Worm (Caenorhabditis elegans): ENCODE measurements around the gene Y38E10A.24.
A peak's percentile ranks its signal among the peaks of the same experiment; 100 is the strongest.

Y38E10A.24 gene

ce11 chrII:12678867-12679134, at the start of gene Y38E10A.24:
Gene Y38E10A.24 (plus strand): TSS chrII:12679035.
- TF ChIP-seq pha-4 (tag; optimal IDR thresholded peaks at IDR 0.05): no peak
- TF ChIP-seq nhr-237 (tag; optimal IDR thresholded peaks at IDR 0.05): no peak
- no peak for TF ChIP-seq nhr-11 (tag; optimal IDR thresholded peaks at IDR 0.05)
- no peak for TF ChIP-seq fkh-2 (tag; optimal IDR thresholded peaks at IDR 0.05)
- no peak for TF ChIP-seq nhr-28 (tag; optimal IDR thresholded peaks at IDR 0.05)
- TF ChIP-seq lin-15B (tag; optimal IDR thresholded peaks at IDR 0.05): no peak
- no peak for TF ChIP-seq jun-1 (tag; optimal IDR thresholded peaks at IDR 0.05)

ce11 chrII:12629387-12629786, 49.4 kb upstream of the Y38E10A.24 start, which contains the start of gene Y38E10A.28:
Gene Y38E10A.28 (plus strand): TSS chrII:12629687.
- no peak for TF ChIP-seq elt-3 (tag; optimal IDR thresholded peaks at IDR 0.05)
- no peak for TF ChIP-seq unc-39 (tag; optimal IDR thresholded peaks at IDR 0.05)
- no peak for TF ChIP-seq zag-1 (tag; optimal IDR thresholded peaks at IDR 0.05)
- no peak for TF ChIP-seq nhr-11 (tag; optimal IDR thresholded peaks at IDR 0.05)
- TF ChIP-seq elt-2 (tag; optimal IDR thresholded peaks at IDR 0.05): no peak
- TF ChIP-seq lsy-12 (tag; optimal IDR thresholded peaks at IDR 0.05): no peak
- no peak for TF ChIP-seq pqm-1 (tag; optimal IDR thresholded peaks at IDR 0.05)
- TF ChIP-seq nhr-23 (tag; optimal IDR thresholded peaks at IDR 0.05): no peak
- TF ChIP-seq ama-1 (optimal IDR thresholded peaks at IDR 0.05): no peak
- no peak for TF ChIP-seq elt-1 (tag; optimal IDR thresholded peaks at IDR 0.05)
- no peak for TF ChIP-seq ztf-11 (tag; optimal IDR thresholded peaks at IDR 0.05)
- no peak for TF ChIP-seq egl-27 (tag; optimal IDR thresholded peaks at IDR 0.05)
- TF ChIP-seq nhr-77 (tag; optimal IDR thresholded peaks at IDR 0.05): no peak
- no peak for TF ChIP-seq nhr-237 (tag; optimal IDR thresholded peaks at IDR 0.05)
- TF ChIP-seq nhr-28 (tag; optimal IDR thresholded peaks at IDR 0.05): no peak
- TF ChIP-seq tbx-2 (tag; optimal IDR thresholded peaks at IDR 0.05): no peak

DNA sequence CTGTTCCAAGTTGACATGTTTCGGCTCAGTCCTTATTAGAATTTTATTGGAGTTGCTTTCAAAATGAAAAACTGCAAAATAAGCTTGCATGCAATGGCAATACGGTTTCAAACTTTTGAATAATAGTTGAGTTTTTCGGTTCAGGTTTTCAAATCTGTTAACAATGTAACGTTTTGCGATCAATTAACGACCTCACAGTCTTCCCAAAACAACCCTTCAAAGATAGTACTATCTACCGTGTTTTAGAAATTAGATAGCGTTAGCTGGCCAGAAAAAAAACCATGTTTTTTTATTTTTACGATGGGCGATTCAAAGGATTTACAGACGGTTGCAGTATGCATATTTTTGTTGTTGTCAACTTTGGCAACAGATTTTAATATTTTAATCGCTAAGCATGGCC, 47.9 kb upstream of the Y38E10A.24 start, which contains the start of gene Y38E10A.34:
TSS of gene Y38E10A.34 (plus strand) at position 301 of the 400 bp plus-strand sequence.
- no peak for TF ChIP-seq nhr-237 (tag; optimal IDR thresholded peaks at IDR 0.05)
- TF ChIP-seq lin-15B (tag; optimal IDR thresholded peaks at IDR 0.05): no peak
- TF ChIP-seq ceh-16 (tag; optimal IDR thresholded peaks at IDR 0.05): no peak
- no peak for TF ChIP-seq ztf-11 (tag; optimal IDR thresholded peaks at IDR 0.05)
- TF ChIP-seq R02D3.7 (tag; optimal IDR thresholded peaks at IDR 0.05): no peak
- no peak for TF ChIP-seq sea-2 (GFP tag; optimal IDR thresholded peaks at IDR 0.05)
- no peak for TF ChIP-seq mml-1 (tag; optimal IDR thresholded peaks at IDR 0.05)
- no peak for TF ChIP-seq skn-1 (tag; optimal IDR thresholded peaks at IDR 0.05)
- TF ChIP-seq nhr-23 (tag; optimal IDR thresholded peaks at IDR 0.05): no peak
- TF ChIP-seq elt-2 (tag; optimal IDR thresholded peaks at IDR 0.05): no peak
- no peak for TF ChIP-seq ama-1 (optimal IDR thresholded peaks at IDR 0.05)
- TF ChIP-seq ceh-82 (tag; optimal IDR thresholded peaks at IDR 0.05): no peak
- no peak for TF ChIP-seq nhr-11 (tag; optimal IDR thresholded peaks at IDR 0.05)
- TF ChIP-seq hmg-11 (tag; optimal IDR thresholded peaks at IDR 0.05): no peak
- TF ChIP-seq ceh-9 (tag; optimal IDR thresholded peaks at IDR 0.05): no peak
- no peak for TF ChIP-seq nhr-43 (tag; optimal IDR thresholded peaks at IDR 0.05; ENCODE audit: poor library complexity, severe bottlenecking)
- TF ChIP-seq mdl-1 (tag; optimal IDR thresholded peaks at IDR 0.05): no peak
- TF ChIP-seq nhr-25 (tag; optimal IDR thresholded peaks at IDR 0.05): no peak

DNA sequence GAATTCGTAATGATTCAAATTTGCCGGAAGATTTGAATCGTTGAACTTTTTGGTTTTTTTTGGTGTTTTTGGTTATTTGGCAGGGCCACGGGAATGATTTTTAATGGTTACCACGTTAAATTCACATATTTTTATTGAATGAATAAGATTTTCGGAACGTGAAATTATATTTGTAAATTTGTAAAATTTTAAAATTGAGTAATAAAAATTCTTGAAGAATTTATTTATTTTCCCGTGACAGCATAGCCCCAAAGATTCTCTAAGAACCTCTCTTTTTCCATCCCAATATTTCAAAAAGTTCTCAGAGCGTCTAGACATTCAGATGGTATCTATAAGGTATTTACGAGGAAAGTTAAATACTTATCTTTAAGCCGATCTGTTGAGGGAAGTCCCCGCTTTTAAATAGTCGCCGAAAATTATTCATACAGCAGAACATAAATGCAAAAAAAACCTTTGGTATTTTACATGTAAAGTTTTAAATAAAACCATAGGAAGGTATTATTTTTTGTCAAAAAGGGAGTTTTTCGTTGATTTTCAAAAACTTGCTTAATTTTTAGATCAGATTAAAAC, 44.0 kb upstream of the Y38E10A.24 start, which contains the start of gene Y38E10A.17:
TSS of gene Y38E10A.17 (minus strand) at position 51 of the 570 bp plus-strand sequence.
- no peak for TF ChIP-seq snpc-4 (tag; optimal IDR thresholded peaks at IDR 0.05)
- no peak for TF ChIP-seq eor-1 (tag; optimal IDR thresholded peaks at IDR 0.05)
- TF ChIP-seq sea-2 (GFP tag; optimal IDR thresholded peaks at IDR 0.05): no peak
- no peak for TF ChIP-seq fkh-2 (tag; optimal IDR thresholded peaks at IDR 0.05)
- no peak for TF ChIP-seq lin-39 (tag; optimal IDR thresholded peaks at IDR 0.05)
- TF ChIP-seq elt-1 (tag; optimal IDR thresholded peaks at IDR 0.05): peak; percentile 68
- TF ChIP-seq lsy-12 (tag; optimal IDR thresholded peaks at IDR 0.05): no peak
- TF ChIP-seq zag-1 (tag; optimal IDR thresholded peaks at IDR 0.05): no peak
- TF ChIP-seq daf-12 (tag; optimal IDR thresholded peaks at IDR 0.05): no peak

DNA sequence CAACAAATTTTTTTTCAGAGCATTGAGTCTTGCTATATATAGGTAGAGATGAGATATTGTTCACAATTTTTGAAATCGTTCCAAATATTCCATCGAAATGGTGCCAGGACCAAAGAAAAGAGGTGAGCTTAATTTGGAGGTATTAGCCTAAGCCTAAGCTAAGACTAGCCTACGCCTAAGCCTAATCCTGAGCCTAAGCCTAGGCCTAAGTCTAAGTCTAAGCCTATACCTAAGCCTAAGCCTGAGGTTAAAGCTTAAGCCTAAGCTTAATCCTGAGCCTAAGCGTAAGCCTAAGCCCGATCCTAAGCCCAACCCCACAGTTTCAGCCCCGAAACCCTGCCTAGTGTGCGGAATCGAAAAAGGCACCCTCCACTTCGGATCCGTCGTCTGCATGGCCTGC, 42.2 kb upstream of the Y38E10A.24 start, which contains the start of gene nhr-234:
TSS of gene nhr-234 (plus strand) at position 77 of the 400 bp plus-strand sequence.
- TF ChIP-seq pqm-1 (tag; optimal IDR thresholded peaks at IDR 0.05): no peak
- no peak for TF ChIP-seq elt-1 (tag; optimal IDR thresholded peaks at IDR 0.05)
- no peak for TF ChIP-seq mml-1 (tag; optimal IDR thresholded peaks at IDR 0.05)
- TF ChIP-seq nhr-76 (tag; optimal IDR thresholded peaks at IDR 0.05): no peak
- no peak for TF ChIP-seq unc-39 (tag; optimal IDR thresholded peaks at IDR 0.05)
- TF ChIP-seq eor-1 (tag; optimal IDR thresholded peaks at IDR 0.05): no peak
- TF ChIP-seq daf-12 (tag; optimal IDR thresholded peaks at IDR 0.05): no peak
- TF ChIP-seq lsy-12 (tag; optimal IDR thresholded peaks at IDR 0.05): no peak
- no peak for TF ChIP-seq jun-1 (tag; optimal IDR thresholded peaks at IDR 0.05)

Data from whole organism, L3 larva.